Worm (Caenorhabditis elegans): ENCODE results near the gene Y7A5A.3.

ce11 chrX:15742310-15742709 lies 42.2 kb downstream of the Y7A5A.3 start, which contains the start of gene nhr-255:
- TF ChIP-seq ama-1 (optimal IDR thresholded peaks at IDR 0.05) (no peak), snpc-4 (tag; optimal IDR thresholded peaks at IDR 0.05) (no peak), fkh-10 (GFP tag; optimal IDR thresholded peaks at IDR 0.05) (no peak), nhr-11 (tag; optimal IDR thresholded peaks at IDR 0.05) (no peak), lir-3 (tag; optimal IDR thresholded peaks at IDR 0.05; ENCODE audit: poor library complexity) (no peak), ztf-11 (tag; optimal IDR thresholded peaks at IDR 0.05) (no peak), ces-1 (GFP tag; optimal IDR thresholded peaks at IDR 0.05) (no peak), blmp-1 (tag; optimal IDR thresholded peaks at IDR 0.05) (no peak)

All from whole organism, L1 larva.